Fruit fly (Drosophila melanogaster) whole organism: Measurements from ENCODE around the gene CG14441.

Experiments used
- CG8478 ChIP-seq: fragments of >200 bp; optimal IDR thresholded peaks from 2 replicates; lab custom pipeline; 2018; ENCODE audit warnings: inconsistent platforms
- Dll ChIP-seq: fragments of >200 bp; optimal IDR thresholded peaks from 2 replicates; lab custom pipeline; 2017
- EcR ChIP-seq, 2 experiments: fragments of >200 bp; optimal IDR thresholded peaks; 2 replicates each; lab custom pipeline; 2017; ENCODE audit warnings: missing biosample characterization in 2 of 2, missing genetic modification characterization in 2 of 2, missing genetic modification reagents in 2 of 2
- pan ChIP-seq: fragments of >200 bp; optimal IDR thresholded peaks from 2 replicates; lab custom pipeline; 2017
- psq ChIP-seq: fragments of >200 bp; optimal IDR thresholded peaks from 2 replicates; lab custom pipeline; 2017
- usp ChIP-seq: fragments of >200 bp; optimal IDR thresholded peaks from 2 replicates; lab custom pipeline; 2017; ENCODE audit warnings: missing biosample characterization, missing genetic modification characterization, mixed read lengths

Gene CG14441

dm6 chrX:6699255-6699885, at the start of gene CG14441:
CG14441 (plus strand) TSS chrX:6699508.
- TF ChIP-seq EcR (GFP tag; optimal IDR thresholded peaks at IDR 0.05; lab: Kevin White, UChicago) (no peak), pan (no peak), Dll (no peak), CG8478 (no peak), psq (no peak), usp (GFP tag; lab: Kevin White, UChicago) (no peak)

dm6 chrX:6654198-6654831, 45.0 kb upstream of the CG14441 start, which contains the start of the genes CG3226 and Cdc7:
CG3226 (minus strand) TSS chrX:6654248.
Cdc7 (plus strand) TSS chrX:6654541.
- TF ChIP-seq pan (no peak), Dll (no peak), psq (no peak), EcR (GFP tag; optimal IDR thresholded peaks at IDR 0.05; lab: Kevin White, UChicago) (no peak), usp (GFP tag; lab: Kevin White, UChicago) (no peak), CG8478 (no peak)

- TF ChIP-seq pan (no peak), Dll (no peak), psq (no peak), CG8478 (no peak), usp (GFP tag; lab: Kevin White, UChicago) (no peak), EcR (GFP tag; optimal IDR thresholded peaks at IDR 0.05; lab: Kevin White, UChicago) (no peak)
Measured at dm6 chrX:6656023-6656594, 43.2 kb upstream of the CG14441 start.

- TF ChIP-seq pan, result no peak
- TF ChIP-seq CG8478, result no peak
- no peak for TF ChIP-seq psq
- TF ChIP-seq usp (GFP tag; lab: Kevin White, UChicago), result no peak
- no peak for TF ChIP-seq EcR (GFP tag; optimal IDR thresholded peaks at IDR 0.05; lab: Kevin White, UChicago)
- TF ChIP-seq Dll, result no peak
Measured at dm6 chrX:6656626-6657558, 42.4 kb upstream of the CG14441 start.

dm6 chrX:6659919-6660318, 39.4 kb upstream of the CG14441 start:
- no peak for TF ChIP-seq Dll
- no peak for TF ChIP-seq usp (GFP tag; lab: Kevin White, UChicago)

dm6 chrX:6661392-6661837, 37.9 kb upstream of the CG14441 start, which contains the start of the genes CG3224 and Ctr1A:
CG3224 (minus strand) TSS chrX:6661462.
Ctr1A (plus strand) TSS chrX:6661647.
- TF ChIP-seq pan (no peak), usp (GFP tag; lab: Kevin White, UChicago) (no peak)

dm6 chrX:6661880-6662279, 37.4 kb upstream of the CG14441 start:
- TF ChIP-seq psq (no peak), pan (no peak), Dll (no peak), EcR (GFP tag; optimal IDR thresholded peaks at IDR 0.05; lab: Kevin White, UChicago) (no peak), CG8478 (no peak), usp (GFP tag; lab: Kevin White, UChicago) (no peak)

- TF ChIP-seq psq (no peak), usp (GFP tag; lab: Kevin White, UChicago) (no peak), pan (no peak), Dll (no peak), EcR (GFP tag; optimal IDR thresholded peaks at IDR 0.05; lab: Kevin White, UChicago) (no peak), CG8478 (no peak)
Measured at dm6 chrX:6662378-6662777, 36.9 kb upstream of the CG14441 start.

- TF ChIP-seq EcR (GFP tag; optimal IDR thresholded peaks at IDR 0.05; lab: Kevin White, UChicago) (no peak), psq (no peak), usp (GFP tag; lab: Kevin White, UChicago) (no peak)
Measured at dm6 chrX:6662876-6663551, 36.3 kb upstream of the CG14441 start.

dm6 chrX:6663976-6664375, 35.3 kb upstream of the CG14441 start:
- TF ChIP-seq CG8478 (no peak), psq (no peak), EcR (GFP tag; optimal IDR thresholded peaks at IDR 0.05; lab: Kevin White, UChicago) (no peak)

- no peak for TF ChIP-seq pan
- no peak for TF ChIP-seq usp (GFP tag; lab: Kevin White, UChicago)
- TF ChIP-seq psq, result no peak
- TF ChIP-seq Dll, result no peak
- TF ChIP-seq EcR (GFP tag; optimal IDR thresholded peaks at IDR 0.05; lab: Kevin White, UChicago), result no peak
- no peak for TF ChIP-seq CG8478
Measured at dm6 chrX:6673637-6674487, 25.4 kb upstream of the CG14441 start, which contains the start of the genes CG3198 and Mcm6. CG3198 (minus strand) TSS chrX:6673973. Mcm6 (plus strand) TSS chrX:6674387.
